Fruit fly (Drosophila melanogaster) S2 (cell line): Measurements from ENCODE around the gene Syx8.
"Not testable (repeated sequence)": the region's sequence is repeated elsewhere in the genome, so short reads cannot be mapped to it uniquely, and the experiment has no call there.

Experiments used
- CG8478 ChIP-seq: fragments of >200 bp; optimal IDR thresholded peaks from 2 replicates; lab custom pipeline; 2018
- CTCF ChIP-seq, 2 experiments: fragments of >200 bp; optimal IDR thresholded peaks; 2 replicates each; lab custom pipeline; 2018

Gene Syx8

dm6 chr3L:16587994-16588622, 1.3 kb upstream of the Syx8 start:
- TF ChIP-seq CG8478 (no peak), CTCF (optimal IDR thresholded peaks at IDR 0.05; lab: Kevin White, UChicago) (peak in 1 of 2 experiments; percentile 31)

- TF ChIP-seq CG8478 (no peak), CTCF (optimal IDR thresholded peaks at IDR 0.05; lab: Kevin White, UChicago) (peak in 1 of 2 experiments; percentile 44)
Observed at dm6 chr3L:16584074-16584578, 2.7 kb downstream of the Syx8 start, which contains the start of gene UQCR-C2. UQCR-C2 (plus strand) TSS chr3L:16584124.

dm6 chr3L:16582678-16583315, 4.1 kb downstream of the Syx8 start, which contains the start of gene Rpn12:
Rpn12 (plus strand) TSS chr3L:16583028.
- no peak for TF ChIP-seq CG8478
- TF ChIP-seq CTCF (optimal IDR thresholded peaks at IDR 0.05; lab: Kevin White, UChicago), result no peak

dm6 chr3L:16581201-16581705, 5.6 kb downstream of the Syx8 start, which contains the start of gene Smn:
Smn (minus strand) TSS chr3L:16581547.
- TF ChIP-seq CTCF (optimal IDR thresholded peaks at IDR 0.05; lab: Kevin White, UChicago) (no peak), CG8478 (no peak)

dm6 chr3L:16580049-16580448, 6.8 kb downstream of the Syx8 start, which contains the start of gene nxf2:
nxf2 (minus strand) TSS chr3L:16580306.
- TF ChIP-seq CG8478, result no peak
- no peak for TF ChIP-seq CTCF (optimal IDR thresholded peaks at IDR 0.05; lab: Kevin White, UChicago)

- TF ChIP-seq CG8478 (no peak), CTCF (optimal IDR thresholded peaks at IDR 0.05; lab: Kevin White, UChicago) (peak in 1 of 2 experiments; percentile 7)
Observed at dm6 chr3L:16574307-16574946, 12.4 kb downstream of the Syx8 start, which contains the start of gene mbf1. mbf1 (plus strand) TSS chr3L:16574436.

- TF ChIP-seq CG8478; CTCF (optimal IDR thresholded peaks at IDR 0.05; lab: Kevin White, UChicago): not testable (repeated sequence)
Observed at dm6 chr3L:16573234-16573633, 13.6 kb downstream of the Syx8 start, which contains the start of gene Mipp1. Mipp1 (minus strand) TSS chr3L:16573334.

- TF ChIP-seq CG8478, result no peak
- TF ChIP-seq CTCF (optimal IDR thresholded peaks at IDR 0.05; lab: Kevin White, UChicago), result no peak
Observed at dm6 chr3L:16572208-16572607, 14.6 kb downstream of the Syx8 start.

dm6 chr3L:16571739-16572063, 15.2 kb downstream of the Syx8 start:
- TF ChIP-seq CG8478, result no peak
- TF ChIP-seq CTCF (optimal IDR thresholded peaks at IDR 0.05; lab: Kevin White, UChicago), result no peak

dm6 chr3L:16571014-16571738, 15.7 kb downstream of the Syx8 start:
- TF ChIP-seq CTCF (optimal IDR thresholded peaks at IDR 0.05; lab: Kevin White, UChicago), result no peak
- TF ChIP-seq CG8478, result no peak

dm6 chr3L:16569456-16569855, 17.4 kb downstream of the Syx8 start:
- TF ChIP-seq CG8478, result no peak
- TF ChIP-seq CTCF (optimal IDR thresholded peaks at IDR 0.05; lab: Kevin White, UChicago), result no peak

dm6 chr3L:16567495-16567894, 19.4 kb downstream of the Syx8 start:
- no peak for TF ChIP-seq CG8478
- TF ChIP-seq CTCF (optimal IDR thresholded peaks at IDR 0.05; lab: Kevin White, UChicago), result no peak

- TF ChIP-seq CG8478, result no peak
Observed at dm6 chr3L:16566700-16567221, 20.1 kb downstream of the Syx8 start, which contains the start of gene UQCR-6.4L. UQCR-6.4L (plus strand) TSS chr3L:16566750.

dm6 chr3L:16566093-16566492, 20.8 kb downstream of the Syx8 start:
- TF ChIP-seq CTCF (optimal IDR thresholded peaks at IDR 0.05; lab: Kevin White, UChicago), result no peak
- TF ChIP-seq CG8478, result no peak

- no peak for TF ChIP-seq CG8478
- peak; percentile 86 to 92 for TF ChIP-seq CTCF (optimal IDR thresholded peaks at IDR 0.05; lab: Kevin White, UChicago)
Observed at dm6 chr3L:16563361-16563760, 23.5 kb downstream of the Syx8 start.
